Fruit fly (Drosophila melanogaster) whole organism, embryonic: ENCODE data around the gene CG31141.

Experiments used
- Bgb ChIP-seq: fragments of 200-800 bp; sonication (Bioruptor generic); IDR thresholded peaks from 2 replicates; pipeline ENCODE4 v1.3.6; 2022; ENCODE audit warnings: missing biosample characterization, missing genetic modification characterization; ENCODE audit not compliant: partially characterized antibody
- CG10274 ChIP-seq: fragments of 200-800 bp; sonication (Bioruptor generic); optimal IDR thresholded peaks from 3 replicates; lab custom pipeline; 2017; ENCODE audit warnings: missing biosample characterization, mild to moderate bottlenecking, missing genetic modification characterization
- CG10321 ChIP-seq: fragments of 200-800 bp; sonication (Bioruptor generic); IDR thresholded peaks from 2 replicates; pipeline ENCODE4 v1.3.6; 2022; ENCODE audit warnings: missing biosample characterization, missing genetic modification characterization
- CG10543 ChIP-seq: fragments of 200-800 bp; sonication (Bioruptor generic); optimal IDR thresholded peaks from 3 replicates; lab custom pipeline; 2017; ENCODE audit warnings: missing biosample characterization, mild to moderate bottlenecking, missing genetic modification characterization, moderate library complexity
- CG12942 ChIP-seq: fragments of 200-800 bp; sonication (Bioruptor generic); optimal IDR thresholded peaks from 3 replicates; lab custom pipeline; 2016; ENCODE audit warnings: missing biosample characterization, missing genetic modification characterization
- CG13894 ChIP-seq: fragments of 200-800 bp; sonication (Bioruptor generic); optimal IDR thresholded peaks from 3 replicates; lab custom pipeline; 2018; ENCODE audit warnings: missing biosample characterization, mild to moderate bottlenecking, missing genetic modification characterization, moderate library complexity
- CG14667 ChIP-seq: fragments of 200-800 bp; sonication (Bioruptor generic); IDR thresholded peaks from 2 replicates; pipeline ENCODE4 v1.3.6; 2022; ENCODE audit warnings: missing biosample characterization, missing genetic modification characterization
- CG1529 ChIP-seq: fragments of 200-800 bp; sonication (Bioruptor generic); optimal IDR thresholded peaks from 3 replicates; lab custom pipeline; 2018; ENCODE audit warnings: missing biosample characterization, missing genetic modification characterization
- CG1603 ChIP-seq: fragments of 200-800 bp; sonication (Bioruptor generic); optimal IDR thresholded peaks from 2 replicates; lab custom pipeline; 2019; ENCODE audit warnings: missing biosample characterization, mild to moderate bottlenecking, missing genetic modification characterization, moderate library complexity
- CG16813 ChIP-seq: fragments of 200-800 bp; sonication (Bioruptor generic); IDR thresholded peaks from 3 replicates; pipeline ENCODE4 v1.3.6; 2022; ENCODE audit warnings: missing biosample characterization, missing genetic modification characterization; ENCODE audit not compliant: partially characterized antibody
- CG16863 ChIP-seq: fragments of 200-800 bp; sonication (Bioruptor generic); optimal IDR thresholded peaks from 3 replicates; lab custom pipeline; 2016; ENCODE audit warnings: missing biosample characterization, missing genetic modification characterization
- CG1832 ChIP-seq: fragments of 200-800 bp; sonication (Bioruptor generic); optimal IDR thresholded peaks from 2 replicates; lab custom pipeline; 2017; ENCODE audit warnings: missing biosample characterization, mild to moderate bottlenecking, missing genetic modification characterization, inconsistent platforms
- CG2120 ChIP-seq: fragments of 200-800 bp; sonication (Bioruptor generic); optimal IDR thresholded peaks from 3 replicates; lab custom pipeline; 2016; ENCODE audit warnings: missing biosample characterization, missing genetic modification characterization
- CG2889 ChIP-seq: fragments of 200-800 bp; sonication (Bioruptor generic); IDR thresholded peaks from 3 replicates; pipeline ENCODE4 v1.3.6; 2022; ENCODE audit warnings: missing biosample characterization, missing genetic modification characterization
- CG3407 ChIP-seq: fragments of 200-800 bp; sonication (Bioruptor generic); optimal IDR thresholded peaks from 2 replicates; lab custom pipeline; 2018; ENCODE audit warnings: missing biosample characterization, mild to moderate bottlenecking, missing genetic modification characterization
- CG4617 ChIP-seq: fragments of 200-800 bp; sonication (Bioruptor generic); optimal IDR thresholded peaks from 3 replicates; lab custom pipeline; 2016; ENCODE audit warnings: missing biosample characterization, missing genetic modification characterization, borderline replicate concordance
- CG6683 ChIP-seq: fragments of 200-800 bp; sonication (Bioruptor generic); optimal IDR thresholded peaks from 2 replicates; lab custom pipeline; 2017; ENCODE audit warnings: missing biosample characterization, mild to moderate bottlenecking, missing genetic modification characterization, missing genetic modification reagents
- CG6791 ChIP-seq: fragments of 200-800 bp; sonication (Bioruptor generic); IDR thresholded peaks from 3 replicates; pipeline ENCODE4 v1.3.6; 2022; ENCODE audit warnings: missing biosample characterization, missing genetic modification characterization; ENCODE audit not compliant: partially characterized antibody
- CG7963 ChIP-seq: fragments of 200-800 bp; sonication (Bioruptor generic); IDR thresholded peaks from 3 replicates; pipeline ENCODE4 v1.3.6; 2022; ENCODE audit warnings: missing biosample characterization, missing genetic modification characterization; ENCODE audit not compliant: partially characterized antibody
- CG9817 ChIP-seq: fragments of 200-800 bp; sonication (Bioruptor generic); optimal IDR thresholded peaks from 2 replicates; lab custom pipeline; 2018; ENCODE audit warnings: missing biosample characterization, mild to moderate bottlenecking, missing genetic modification characterization, moderate library complexity
- Dfd ChIP-seq, 2 experiments: fragments of >200 bp; optimal IDR thresholded peaks; 2 replicates each; lab custom pipeline; 2017; ENCODE audit warnings: missing biosample characterization in 2 of 2, missing genetic modification characterization in 2 of 2
- E2f2 ChIP-seq: fragments of 200-800 bp; sonication (Bioruptor generic); IDR thresholded peaks from 2 replicates; pipeline ENCODE4 v1.3.6; 2022; ENCODE audit warnings: missing biosample characterization, missing genetic modification characterization
- Hmr ChIP-seq: fragments of 200-800 bp; sonication (Bioruptor generic); optimal IDR thresholded peaks from 3 replicates; lab custom pipeline; 2017; ENCODE audit warnings: mild to moderate bottlenecking, missing biosample characterization, missing genetic modification reagents, missing genetic modification characterization
- Kr ChIP-seq: fragments of 200-800 bp; sonication (Bioruptor generic); optimal IDR thresholded peaks from 2 replicates; lab custom pipeline; 2017; ENCODE audit warnings: missing biosample characterization, mild to moderate bottlenecking, missing genetic modification characterization
- MBD-R2 ChIP-seq: fragments of 200-800 bp; sonication (Bioruptor generic); IDR thresholded peaks from 2 replicates; pipeline ENCODE4 v1.3.6; 2022; ENCODE audit warnings: missing biosample characterization, missing genetic modification characterization
- Max ChIP-seq: fragments of 200-800 bp; sonication (Bioruptor generic); optimal IDR thresholded peaks from 2 replicates; lab custom pipeline; 2016; ENCODE audit warnings: missing biosample characterization, mild to moderate bottlenecking, missing genetic modification characterization
- Myb ChIP-seq: fragments of 200-800 bp; sonication (Bioruptor generic); optimal IDR thresholded peaks from 2 replicates; lab custom pipeline; 2016; ENCODE audit warnings: missing biosample characterization, missing genetic modification characterization
- Neu2 ChIP-seq: fragments of 200-800 bp; sonication (Bioruptor generic); optimal IDR thresholded peaks from 3 replicates; lab custom pipeline; 2016; ENCODE audit warnings: missing biosample characterization, missing genetic modification characterization, borderline replicate concordance
- Opbp ChIP-seq: fragments of 200-800 bp; sonication (Bioruptor generic); IDR thresholded peaks from 3 replicates; pipeline ENCODE4 v1.3.6; 2022; ENCODE audit warnings: missing biosample characterization, missing genetic modification characterization; ENCODE audit not compliant: partially characterized antibody
- Pdp1 ChIP-seq, 2 experiments: fragments of 200-800 bp; sonication (Bioruptor generic); optimal IDR thresholded peaks; 3 replicates each; lab custom pipeline; 2016; ENCODE audit warnings: missing biosample characterization in 2 of 2, missing genetic modification characterization in 2 of 2, mild to moderate bottlenecking in 1 of 2, moderate library complexity in 1 of 2
- Sox102F ChIP-seq: fragments of 200-800 bp; sonication (Bioruptor generic); optimal IDR thresholded peaks from 2 replicates; lab custom pipeline; 2018; ENCODE audit warnings: missing biosample characterization, mild to moderate bottlenecking, missing genetic modification characterization, moderate library complexity
- Spps ChIP-seq: fragments of 200-800 bp; sonication (Bioruptor generic); optimal IDR thresholded peaks from 2 replicates; lab custom pipeline; 2018; ENCODE audit warnings: missing biosample characterization, mild to moderate bottlenecking, missing genetic modification characterization
- Usf ChIP-seq: fragments of 200-800 bp; sonication (Bioruptor generic); optimal IDR thresholded peaks from 2 replicates; lab custom pipeline; 2017; ENCODE audit warnings: missing genotype, missing biosample characterization, missing genetic modification characterization
- ara ChIP-seq: fragments of 200-800 bp; sonication (Bioruptor generic); IDR thresholded peaks from 2 replicates; pipeline ENCODE4 v1.3.6; 2022; ENCODE audit warnings: missing biosample characterization, missing genetic modification characterization
- chm ChIP-seq: fragments of 200-800 bp; sonication (Bioruptor generic); IDR thresholded peaks from 2 replicates; pipeline ENCODE4 v1.3.6; 2022; ENCODE audit warnings: missing biosample characterization, missing genetic modification characterization
- crol ChIP-seq: fragments of 200-800 bp; sonication (Bioruptor generic); IDR thresholded peaks from 2 replicates; pipeline ENCODE4 v1.3.6; 2022; ENCODE audit warnings: missing biosample characterization, missing genetic modification characterization
- gcm ChIP-seq: fragments of 200-800 bp; sonication (Bioruptor generic); optimal IDR thresholded peaks from 2 replicates; lab custom pipeline; 2019; ENCODE audit warnings: missing biosample characterization, mild to moderate bottlenecking, missing genetic modification characterization, moderate library complexity
- gsb ChIP-seq: fragments of 200-800 bp; sonication (Bioruptor generic); IDR thresholded peaks from 2 replicates; pipeline ENCODE4 v1.3.6; 2022; ENCODE audit warnings: missing biosample characterization, missing genetic modification characterization
- nerfin-2 ChIP-seq: fragments of 200-800 bp; sonication (Bioruptor generic); IDR thresholded peaks from 2 replicates; pipeline ENCODE4 v1.3.6; 2022; ENCODE audit warnings: missing biosample characterization, missing genetic modification characterization; ENCODE audit not compliant: partially characterized antibody
- otp ChIP-seq: fragments of 200-800 bp; sonication (Bioruptor generic); IDR thresholded peaks from 3 replicates; pipeline ENCODE4, ENCODE4 v1.3.6; 2022; ENCODE audit warnings: missing biosample characterization, missing genetic modification characterization
- rib ChIP-seq: fragments of 200-800 bp; sonication (Bioruptor generic); IDR thresholded peaks from 2 replicates; pipeline ENCODE4 v1.3.6; 2022; ENCODE audit warnings: missing biosample characterization, missing genetic modification characterization
- sim ChIP-seq: fragments of 200-800 bp; sonication (Bioruptor generic); IDR thresholded peaks from 2 replicates; pipeline ENCODE4 v1.3.6; 2022; ENCODE audit warnings: missing biosample characterization, missing genetic modification characterization
- stc ChIP-seq: fragments of 200-800 bp; sonication (Bioruptor generic); IDR thresholded peaks from 2 replicates; pipeline ENCODE4 v1.3.6; 2022; ENCODE audit warnings: missing biosample characterization, missing genetic modification characterization
- tap ChIP-seq: fragments of 200-800 bp; optimal IDR thresholded peaks from 3 replicates; lab custom pipeline; 2019; ENCODE audit warnings: missing biosample characterization, mild to moderate bottlenecking, missing genetic modification characterization, moderate library complexity
- tna ChIP-seq: fragments of 200-800 bp; sonication (Bioruptor generic); IDR thresholded peaks from 2 replicates; pipeline ENCODE4 v1.3.6; 2022; ENCODE audit warnings: missing biosample characterization, missing genetic modification characterization; ENCODE audit not compliant: partially characterized antibody
- usp ChIP-seq: fragments of >200 bp; optimal IDR thresholded peaks from 2 replicates; lab custom pipeline; 2017; ENCODE audit warnings: missing biosample characterization, missing genetic modification characterization
- wdn ChIP-seq: fragments of 200-800 bp; sonication (Bioruptor generic); IDR thresholded peaks from 2 replicates; pipeline ENCODE4 v1.3.6; 2022; ENCODE audit warnings: missing biosample characterization, missing genetic modification characterization
- yki ChIP-seq: fragments of >200 bp; optimal IDR thresholded peaks from 3 replicates; lab custom pipeline; 2018

The CG31141 gene

DNA sequence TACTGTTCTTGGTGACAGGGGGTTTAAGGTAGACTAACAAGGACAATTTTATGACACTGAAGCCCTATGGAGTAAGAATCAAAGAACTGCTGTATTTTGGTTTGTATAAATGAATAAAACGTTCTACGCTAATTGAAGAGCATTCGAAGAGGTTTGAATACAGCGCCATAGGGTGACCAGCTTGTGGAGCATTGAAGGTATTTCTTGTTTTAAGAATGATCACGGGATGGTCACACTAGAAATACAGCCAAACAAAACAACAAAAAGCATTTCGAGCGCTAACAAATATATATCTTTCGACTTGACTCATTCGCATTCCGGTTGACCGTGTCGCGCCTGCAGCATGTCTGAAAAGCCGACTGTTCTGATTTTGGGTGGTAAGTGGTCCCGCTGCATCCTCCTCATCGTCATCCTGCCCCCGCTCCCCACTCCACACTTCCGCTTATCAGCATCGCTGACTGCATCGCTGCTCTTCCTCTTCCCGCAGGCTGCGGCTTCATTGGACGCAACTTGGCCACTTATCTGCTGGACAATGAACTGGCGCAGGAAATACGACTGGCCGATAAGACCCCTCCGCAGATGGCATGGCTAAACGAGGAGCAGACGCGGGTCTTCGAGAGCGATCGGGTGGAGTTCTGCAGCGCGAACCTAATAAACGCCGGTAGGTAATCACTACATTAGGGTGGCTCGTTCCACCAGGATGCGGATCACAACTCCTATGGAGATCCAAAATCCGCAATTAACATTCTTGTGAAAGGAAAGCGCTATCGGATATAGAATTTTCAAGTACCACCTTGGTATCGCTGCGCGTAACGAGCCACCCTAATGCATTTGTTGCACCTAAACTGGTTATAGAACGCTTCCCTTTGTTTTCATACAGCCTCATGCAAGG, 10.8 kb downstream of the CG31141 start, which contains the start of gene CG5854 (continued):
- TF ChIP-seq tna (GFP tag; lab: Robert Waterston, UW) (no peak), CG4617 (GFP tag; lab: Kevin White, UChicago) (peak; percentile 6), CG2889 (GFP tag; lab: Robert Waterston, UW) (0 out of 3 replicates have a peak, but pooled peaks have one; percentile 44), Dfd (GFP tag; optimal IDR thresholded peaks at IDR 0.05; lab: Kevin White, UChicago) (no peak), CG13894 (tag; lab: Kevin White, UChicago) (no peak), CG2120 (GFP tag; lab: Kevin White, UChicago) (peak; percentile 59), otp (peak; percentile 89), Kr (GFP tag; lab: Kevin White, UChicago) (no peak), yki (lab: Kevin White, UChicago) (no peak), rib (GFP tag; lab: Robert Waterston, UW) (no peak), E2f2 (GFP tag; lab: Robert Waterston, UW) (peak; percentile 97), crol (GFP tag; lab: Robert Waterston, UW) (peak; percentile 78), Neu2 (GFP tag; lab: Kevin White, UChicago) (no peak), CG1603 (tag; lab: Kevin White, UChicago) (peak; percentile 92), CG9817 (peak; percentile 11), CG1529 (GFP tag; lab: Kevin White, UChicago) (peak; percentile 77), CG16863 (GFP tag; lab: Kevin White, UChicago) (peak; percentile 86), Pdp1 (GFP tag; optimal IDR thresholded peaks at IDR 0.05; lab: Kevin White, UChicago) (peak; percentile 58 to 71), CG6683 (GFP tag; lab: Kevin White, UChicago) (no peak), CG7963 (GFP tag; lab: Robert Waterston, UW) (no peak), CG1832 (GFP tag; lab: Kevin White, UChicago) (no peak), CG14667 (GFP tag; lab: Robert Waterston, UW) (peak; percentile 64), chm (peak; percentile 89), Myb (GFP tag; lab: Kevin White, UChicago) (peak; percentile 33), CG10543 (peak; percentile 34), Max (peak; percentile 24), Bgb (GFP tag; lab: Robert Waterston, UW) (no peak), gcm (GFP tag; lab: Kevin White, UChicago) (peak; percentile 74), Spps (peak; percentile 29), Hmr (GFP tag; lab: Kevin White, UChicago) (peak; percentile 68), Usf (GFP tag; lab: Kevin White, UChicago) (peak; percentile 24), ara (GFP tag; lab: Robert Waterston, UW) (peak; percentile 63; the same call in 1 of the 2 replicates), CG12942 (GFP tag; lab: Kevin White, UChicago) (peak; percentile 50), tap (tag; lab: Kevin White, UChicago) (peak; percentile 68), gsb (GFP tag; lab: Robert Waterston, UW) (peak; percentile 33; the same call in 1 of the 2 replicates), wdn (GFP tag; lab: Robert Waterston, UW) (peak; percentile 33; the same call in 1 of the 2 replicates), sim (GFP tag; lab: Robert Waterston, UW) (peak; percentile 55; the same call in 1 of the 2 replicates), usp (GFP tag; lab: Kevin White, UChicago) (no peak), Sox102F (peak; percentile 86), CG3407 (GFP tag; lab: Kevin White, UChicago) (peak; percentile 74), CG6791 (GFP tag; lab: Robert Waterston, UW) (no peak), CG16813 (GFP tag; lab: Robert Waterston, UW) (peak; percentile 38; the same call in 1 of the 3 replicates), MBD-R2 (GFP tag; lab: Robert Waterston, UW) (peak; percentile 57; the same call in 1 of the 2 replicates), CG10321 (GFP tag; lab: Robert Waterston, UW) (peak; percentile 59), Opbp (GFP tag; lab: Robert Waterston, UW) (0 out of 3 replicates have a peak, but pooled peaks have one; percentile 6), stc (GFP tag; lab: Robert Waterston, UW) (peak; percentile 82), nerfin-2 (GFP tag; lab: Robert Waterston, UW) (no peak), CG10274 (peak; percentile 45)
